Fruit fly (Drosophila melanogaster): ENCODE results near the gene Dh44.
A peak's percentile ranks its signal among the peaks of the same experiment; 100 is the strongest.

Dh44 gene

dm6 chr3R:9595681-9596357 lies 42.2 kb upstream of the Dh44 start:
- TF ChIP-seq Ets98B (GFP tag; IDR thresholded peaks at IDR 0.05) (no peak), rn (GFP tag; IDR thresholded peaks at IDR 0.05) (no peak), CG9948 (tag; optimal IDR thresholded peaks at IDR 0.05) (no peak), CG34367 (tag; optimal IDR thresholded peaks at IDR 0.05) (no peak)

dm6 chr3R:9596615-9597014 lies 41.4 kb upstream of the Dh44 start:
- TF ChIP-seq CG8301 (tag; optimal IDR thresholded peaks at IDR 0.05) = no peak
- no peak for TF ChIP-seq rn (GFP tag; IDR thresholded peaks at IDR 0.05)
- no peak for TF ChIP-seq CG9948 (tag; optimal IDR thresholded peaks at IDR 0.05)
- no peak for TF ChIP-seq Snoo (tag; optimal IDR thresholded peaks at IDR 0.05)
- no peak for TF ChIP-seq Pif1A (GFP tag; optimal IDR thresholded peaks at IDR 0.05)
- TF ChIP-seq EcR (GFP tag; optimal IDR thresholded peaks at IDR 0.05) = no peak
- no peak for TF ChIP-seq CG14655 (GFP tag; optimal IDR thresholded peaks at IDR 0.05)
- TF ChIP-seq CG34367 (tag; optimal IDR thresholded peaks at IDR 0.05) = no peak
- no peak for TF ChIP-seq gl (tag; optimal IDR thresholded peaks at IDR 0.05)

- peak; percentile 27 for TF ChIP-seq Snoo (tag; optimal IDR thresholded peaks at IDR 0.05)
- no peak for TF ChIP-seq EcR (GFP tag; optimal IDR thresholded peaks at IDR 0.05)
- peak; percentile 38; the same call in 1 of the 2 replicates for TF ChIP-seq rn (GFP tag; IDR thresholded peaks at IDR 0.05)
- TF ChIP-seq CG4496 (GFP tag; IDR thresholded peaks at IDR 0.05) = peak; percentile 82
- TF ChIP-seq CG10348 (GFP tag; IDR thresholded peaks at IDR 0.05) = peak; percentile 48; the same call in 1 of the 2 replicates
- TF ChIP-seq CG13204 (GFP tag; optimal IDR thresholded peaks at IDR 0.05) = peak; percentile 6
- TF ChIP-seq CG8159 (tag; optimal IDR thresholded peaks at IDR 0.05) = peak; percentile 67
- peak; percentile 75 for TF ChIP-seq CG17806 (tag; optimal IDR thresholded peaks at IDR 0.05)
- TF ChIP-seq CG8301 (tag; optimal IDR thresholded peaks at IDR 0.05) = peak; percentile 94
- TF ChIP-seq Ets98B (GFP tag; IDR thresholded peaks at IDR 0.05) = peak; percentile 68
- peak; percentile 85 for TF ChIP-seq Pif1A (GFP tag; optimal IDR thresholded peaks at IDR 0.05)
- TF ChIP-seq CG12605 (GFP tag; IDR thresholded peaks at IDR 0.05) = peak; percentile 73
- peak; percentile 47 for TF ChIP-seq CG34367 (tag; optimal IDR thresholded peaks at IDR 0.05)
- peak; percentile 77 for TF ChIP-seq Pif1B (GFP tag; optimal IDR thresholded peaks at IDR 0.05)
- TF ChIP-seq CG15710 (tag; optimal IDR thresholded peaks at IDR 0.05) = peak; percentile 58
- peak; percentile 6 for TF ChIP-seq gl (tag; optimal IDR thresholded peaks at IDR 0.05)
- TF ChIP-seq D1 (tag; optimal IDR thresholded peaks at IDR 0.05) = peak; percentile 20
- peak; percentile 92 for TF ChIP-seq CG14655 (GFP tag; optimal IDR thresholded peaks at IDR 0.05)
- TF ChIP-seq CG32121 (GFP tag; IDR thresholded peaks at IDR 0.05) = peak; percentile 76
- TF ChIP-seq CG9948 (tag; optimal IDR thresholded peaks at IDR 0.05) = peak; percentile 75
- TF ChIP-seq fd96Ca (GFP tag; IDR thresholded peaks at IDR 0.05) = peak; percentile 87
Measured at dm6 chr3R:9598099-9598498, 39.9 kb upstream of the Dh44 start.

- no peak for TF ChIP-seq CG34367 (tag; optimal IDR thresholded peaks at IDR 0.05)
- TF ChIP-seq CG13204 (GFP tag; optimal IDR thresholded peaks at IDR 0.05) = no peak
- peak; percentile 61 for TF ChIP-seq CG8159 (tag; optimal IDR thresholded peaks at IDR 0.05)
- TF ChIP-seq D1 (tag; optimal IDR thresholded peaks at IDR 0.05) = no peak
- TF ChIP-seq CG8301 (tag; optimal IDR thresholded peaks at IDR 0.05) = peak; percentile 27
- no peak for TF ChIP-seq EcR (GFP tag; optimal IDR thresholded peaks at IDR 0.05)
- TF ChIP-seq CG15710 (tag; optimal IDR thresholded peaks at IDR 0.05) = peak; percentile 40
- peak; percentile 45 for TF ChIP-seq Pif1A (GFP tag; optimal IDR thresholded peaks at IDR 0.05)
- TF ChIP-seq Ets98B (GFP tag; IDR thresholded peaks at IDR 0.05) = peak; percentile 40
- TF ChIP-seq CG32121 (GFP tag; IDR thresholded peaks at IDR 0.05) = no peak
- peak; percentile 45 for TF ChIP-seq CG17806 (tag; optimal IDR thresholded peaks at IDR 0.05)
- TF ChIP-seq rn (GFP tag; IDR thresholded peaks at IDR 0.05) = no peak
- TF ChIP-seq CG10348 (GFP tag; IDR thresholded peaks at IDR 0.05) = no peak
- peak; percentile 22 for TF ChIP-seq gl (tag; optimal IDR thresholded peaks at IDR 0.05)
- peak; percentile 31 for TF ChIP-seq Pif1B (GFP tag; optimal IDR thresholded peaks at IDR 0.05)
- TF ChIP-seq fd96Ca (GFP tag; IDR thresholded peaks at IDR 0.05) = no peak
- TF ChIP-seq CG9948 (tag; optimal IDR thresholded peaks at IDR 0.05) = peak; percentile 6
- peak; percentile 51; the same call in 2 of the 3 replicates for TF ChIP-seq CG4496 (GFP tag; IDR thresholded peaks at IDR 0.05)
- TF ChIP-seq Snoo (tag; optimal IDR thresholded peaks at IDR 0.05) = no peak
- TF ChIP-seq CG12605 (GFP tag; IDR thresholded peaks at IDR 0.05) = no peak
- peak; percentile 25 for TF ChIP-seq CG14655 (GFP tag; optimal IDR thresholded peaks at IDR 0.05)
Measured at dm6 chr3R:9600558-9600959, 37.4 kb upstream of the Dh44 start.

dm6 chr3R:9601949-9602348 lies 36.0 kb upstream of the Dh44 start:
- no peak for TF ChIP-seq Pif1B (GFP tag; optimal IDR thresholded peaks at IDR 0.05)
- peak; percentile 7 for TF ChIP-seq CG15710 (tag; optimal IDR thresholded peaks at IDR 0.05)

dm6 chr3R:9603022-9603942 lies 34.7 kb upstream of the Dh44 start:
- TF ChIP-seq CG14655 (GFP tag; optimal IDR thresholded peaks at IDR 0.05) = no peak
- TF ChIP-seq CG4496 (GFP tag; IDR thresholded peaks at IDR 0.05) = no peak
- no peak for TF ChIP-seq CG17806 (tag; optimal IDR thresholded peaks at IDR 0.05)
- TF ChIP-seq Snoo (tag; optimal IDR thresholded peaks at IDR 0.05) = no peak
- peak; percentile 12 for TF ChIP-seq EcR (GFP tag; optimal IDR thresholded peaks at IDR 0.05)
- peak; percentile 2 for TF ChIP-seq gl (tag; optimal IDR thresholded peaks at IDR 0.05)
